Worm (Caenorhabditis elegans) whole organism, young adult: ENCODE measurements around the gene srbc-49.

Experiments
- C17E4.6 ChIP-seq: fragments of 200-800 bp; sonication (Bioruptor generic); IDR thresholded peaks from 2 replicates; pipeline ENCODE4 v1.3.6; 2022; ENCODE audit warnings: missing genetic modification reagents, missing genetic modification characterization, missing compliant biosample characterization
- F22D6.2 ChIP-seq: sonication (generic microtip); optimal IDR thresholded peaks from 2 replicates; lab custom pipeline; 2016; ENCODE audit warnings: mild to moderate bottlenecking, missing genetic modification characterization, missing compliant biosample characterization
- F39B2.1 ChIP-seq: fragments of 200-800 bp; sonication (Bioruptor generic); IDR thresholded peaks from 2 replicates; pipeline ENCODE4 v1.3.6; 2022; ENCODE audit warnings: missing genetic modification reagents, missing genetic modification characterization, missing compliant biosample characterization
- ceh-79 ChIP-seq: sonication (generic microtip); optimal IDR thresholded peaks from 2 replicates; lab custom pipeline; 2017; ENCODE audit warnings: mild to moderate bottlenecking, missing genetic modification characterization, missing compliant biosample characterization
- hmg-1.2 ChIP-seq: fragments of 200-800 bp; sonication (Bioruptor generic); IDR thresholded peaks from 2 replicates; pipeline ENCODE4 v1.3.6; 2022; ENCODE audit warnings: missing genetic modification reagents, missing genetic modification characterization, missing compliant biosample characterization
- mel-28 ChIP-seq: sonication (generic microtip); optimal IDR thresholded peaks from 2 replicates; lab custom pipeline; 2016; ENCODE audit warnings: borderline replicate concordance, mild to moderate bottlenecking, missing genetic modification characterization, missing compliant biosample characterization
- mxl-1 ChIP-seq: sonication (generic microtip); optimal IDR thresholded peaks from 2 replicates; lab custom pipeline; 2016; ENCODE audit warnings: missing genetic modification characterization, missing compliant biosample characterization
- sdz-38 ChIP-seq: sonication (generic microtip); optimal IDR thresholded peaks from 2 replicates; lab custom pipeline; 2016; ENCODE audit warnings: missing genotype, missing genetic modification characterization, missing compliant biosample characterization
- unc-62 ChIP-seq: fragments of 150-350 bp; optimal IDR thresholded peaks from 2 replicates; lab custom pipeline; 2014; ENCODE audit warnings: missing biosample characterization, missing genetic modification reagents, missing genetic modification characterization
- ztf-26 ChIP-seq: sonication (generic microtip); optimal IDR thresholded peaks from 2 replicates; lab custom pipeline; 2017; ENCODE audit warnings: missing genetic modification characterization, missing compliant biosample characterization

DNA sequence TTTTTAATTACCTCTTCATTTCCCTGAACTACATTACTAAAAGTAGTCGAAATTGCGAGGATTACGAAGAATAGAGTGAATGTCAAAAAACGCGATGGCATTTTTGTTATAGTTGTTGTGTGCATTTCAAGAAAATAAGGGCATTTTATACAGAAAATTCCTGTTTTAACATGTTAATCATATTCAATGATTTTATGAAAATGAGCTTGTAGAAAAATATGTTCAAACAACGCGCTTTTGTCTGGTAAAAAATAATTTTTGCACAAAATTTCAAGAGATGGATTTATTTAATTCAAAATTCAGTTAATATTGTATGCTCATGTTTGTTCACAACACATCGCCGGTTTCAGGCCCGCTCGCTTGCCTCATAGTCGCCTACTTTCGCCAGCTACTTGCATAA lies 23.4 kb upstream of the srbc-49 start, which contains the start of gene T26E4.10:
- TF ChIP-seq unc-62 (GFP tag; lab: Kevin White, UChicago), result no peak
- TF ChIP-seq ceh-79, result no peak
- no peak for TF ChIP-seq F39B2.1 (GFP tag; lab: Robert Waterston, UW)
- no peak for TF ChIP-seq ztf-26 (tag; lab: Kevin White, UChicago)
- no peak for TF ChIP-seq F22D6.2 (tag; lab: Kevin White, UChicago)
- TF ChIP-seq C17E4.6 (GFP tag; lab: Robert Waterston, UW), result no peak
- TF ChIP-seq mxl-1, result no peak
- TF ChIP-seq hmg-1.2, result no peak
- no peak for TF ChIP-seq mel-28 (tag; lab: Kevin White, UChicago)
- TF ChIP-seq sdz-38 (tag; lab: Kevin White, UChicago), result no peak
